Fruit fly (Drosophila melanogaster) whole organism, embryonic: ENCODE results near the gene simj.

Experiments used
- Blimp-1 ChIP-seq: fragments of 200-800 bp; sonication (Bioruptor generic); optimal IDR thresholded peaks from 3 replicates; lab custom pipeline; 2018; ENCODE audit warnings: missing biosample characterization, missing genetic modification characterization, mild to moderate bottlenecking, moderate library complexity, missing genetic modification reagents
- CG10147 ChIP-seq: fragments of 200-800 bp; sonication (Bioruptor generic); optimal IDR thresholded peaks from 2 replicates; lab custom pipeline; 2019; ENCODE audit warnings: missing biosample characterization, mild to moderate bottlenecking, missing genetic modification characterization, moderate library complexity
- CG10366 ChIP-seq: fragments of 200-800 bp; sonication (Bioruptor generic); IDR thresholded peaks from 2 replicates; pipeline ENCODE4 v1.3.6; 2022; ENCODE audit warnings: missing biosample characterization, missing genetic modification characterization
- CG11560 ChIP-seq: fragments of 200-800 bp; sonication (Bioruptor generic); IDR thresholded peaks from 3 replicates; pipeline ENCODE4 v1.3.6; 2022; ENCODE audit warnings: missing biosample characterization, missing genetic modification characterization
- CG11696 ChIP-seq: fragments of 200-800 bp; sonication (Bioruptor generic); IDR thresholded peaks from 2 replicates; pipeline ENCODE4 v1.3.6; 2022; ENCODE audit warnings: missing biosample characterization, missing genetic modification characterization
- CG13123 ChIP-seq: fragments of 200-800 bp; sonication (Bioruptor generic); optimal IDR thresholded peaks from 2 replicates; lab custom pipeline; 2016; ENCODE audit warnings: missing biosample characterization, missing genetic modification characterization
- CG13775 ChIP-seq: fragments of 200-800 bp; sonication (Bioruptor generic); optimal IDR thresholded peaks from 3 replicates; lab custom pipeline; 2017; ENCODE audit warnings: missing biosample characterization, mild to moderate bottlenecking, missing genetic modification characterization
- CG2120 ChIP-seq: fragments of 200-800 bp; sonication (Bioruptor generic); optimal IDR thresholded peaks from 3 replicates; lab custom pipeline; 2016; ENCODE audit warnings: missing biosample characterization, missing genetic modification characterization
- CG33213 ChIP-seq: fragments of 200-800 bp; sonication (Bioruptor generic); optimal IDR thresholded peaks from 3 replicates; lab custom pipeline; 2016; ENCODE audit warnings: missing biosample characterization, missing genetic modification characterization
- CG4820 ChIP-seq: fragments of 200-800 bp; sonication (Bioruptor generic); optimal IDR thresholded peaks from 3 replicates; lab custom pipeline; 2016; ENCODE audit warnings: missing biosample characterization, missing genetic modification characterization
- CG5953 ChIP-seq: fragments of 200-800 bp; sonication (Bioruptor generic); IDR thresholded peaks from 2 replicates; pipeline ENCODE4 v1.3.6; 2022; ENCODE audit warnings: missing biosample characterization, missing genetic modification characterization
- CG6765 ChIP-seq: fragments of 200-800 bp; sonication (Bioruptor generic); optimal IDR thresholded peaks from 3 replicates; lab custom pipeline; 2017; ENCODE audit warnings: missing biosample characterization, mild to moderate bottlenecking, missing genetic modification characterization
- CG6813 ChIP-seq: fragments of 200-800 bp; sonication (Bioruptor generic); optimal IDR thresholded peaks from 2 replicates; lab custom pipeline; 2017; ENCODE audit warnings: missing biosample characterization, missing genetic modification characterization, mild to moderate bottlenecking, moderate library complexity, missing genetic modification reagents
- CG7271 ChIP-seq: fragments of 200-800 bp; sonication (Bioruptor generic); optimal IDR thresholded peaks from 2 replicates; lab custom pipeline; 2018; ENCODE audit warnings: missing biosample characterization, mild to moderate bottlenecking, missing genetic modification characterization, moderate library complexity
- CG7372 ChIP-seq: fragments of 200-800 bp; sonication (Bioruptor generic); IDR thresholded peaks from 2 replicates; pipeline ENCODE4 v1.3.6; 2022; ENCODE audit warnings: missing biosample characterization, missing genetic modification characterization
- CG7928 ChIP-seq: fragments of 200-800 bp; sonication (Bioruptor generic); optimal IDR thresholded peaks from 2 replicates; lab custom pipeline; 2017; ENCODE audit warnings: missing biosample characterization, mild to moderate bottlenecking, missing genetic modification characterization
- CG8944 ChIP-seq: fragments of 200-800 bp; sonication (Bioruptor generic); optimal IDR thresholded peaks from 3 replicates; lab custom pipeline; 2016; ENCODE audit warnings: missing biosample characterization, missing genetic modification characterization
- CrebB ChIP-seq: fragments of 200-800 bp; sonication (Bioruptor generic); optimal IDR thresholded peaks from 3 replicates; lab custom pipeline; 2018; ENCODE audit warnings: missing biosample characterization, mild to moderate bottlenecking, missing genetic modification characterization
- D19B ChIP-seq: fragments of 200-800 bp; sonication (Bioruptor generic); optimal IDR thresholded peaks from 2 replicates; lab custom pipeline; 2017; ENCODE audit warnings: missing biosample characterization, mild to moderate bottlenecking, missing genetic modification characterization
- Dip2 ChIP-seq: fragments of 200-800 bp; sonication (Bioruptor generic); IDR thresholded peaks from 2 replicates; pipeline ENCODE4 v1.3.6; 2022; ENCODE audit warnings: missing biosample characterization, missing genetic modification characterization
- Drgx ChIP-seq: fragments of 200-800 bp; sonication (Bioruptor generic); IDR thresholded peaks from 2 replicates; pipeline ENCODE4 v1.3.6; 2022; ENCODE audit warnings: missing biosample characterization, missing genetic modification characterization
- GATAe ChIP-seq: fragments of 200-800 bp; sonication (Bioruptor generic); conservative IDR thresholded peaks from 2 replicates; pipeline ENCODE4 v1.3.6; 2022; ENCODE audit warnings: missing biosample characterization, missing genetic modification characterization
- Gug ChIP-seq: fragments of 200-800 bp; sonication (Bioruptor generic); IDR thresholded peaks from 4 replicates; pipeline ENCODE4 v1.3.6; 2022; ENCODE audit warnings: missing biosample characterization, missing genetic modification characterization
- HHEX ChIP-seq: fragments of 200-800 bp; sonication (Bioruptor generic); optimal IDR thresholded peaks from 3 replicates; lab custom pipeline; 2017; ENCODE audit warnings: missing biosample characterization, mild to moderate bottlenecking, missing genetic modification characterization, missing genetic modification reagents
- Lpt ChIP-seq: fragments of >200 bp; optimal IDR thresholded peaks from 2 replicates; lab custom pipeline; 2018; ENCODE audit warnings: missing biosample characterization, missing genetic modification characterization
- Max ChIP-seq: fragments of 200-800 bp; sonication (Bioruptor generic); optimal IDR thresholded peaks from 2 replicates; lab custom pipeline; 2016; ENCODE audit warnings: missing biosample characterization, mild to moderate bottlenecking, missing genetic modification characterization
- Neu2 ChIP-seq: fragments of 200-800 bp; sonication (Bioruptor generic); optimal IDR thresholded peaks from 3 replicates; lab custom pipeline; 2016; ENCODE audit warnings: missing biosample characterization, missing genetic modification characterization, borderline replicate concordance
- Nf-YB ChIP-seq: fragments of 200-800 bp; sonication (Bioruptor generic); optimal IDR thresholded peaks from 3 replicates; lab custom pipeline; 2019; ENCODE audit warnings: missing biosample characterization, mild to moderate bottlenecking, missing genetic modification characterization, moderate library complexity
- Scr ChIP-seq: fragments of 200-800 bp; sonication (Bioruptor generic); IDR thresholded peaks from 2 replicates; pipeline ENCODE4 v1.3.6; 2022; ENCODE audit warnings: missing biosample characterization, missing genetic modification characterization; ENCODE audit not compliant: partially characterized antibody
- Stat92E ChIP-seq, 3 experiments: fragments of >200 bp in 2 of 3; fragments of 200-800 bp in 1 of 3; sonication (Bioruptor generic) in 1 of 3; optimal IDR thresholded peaks; 2 replicates each; lab custom pipeline; 2017 to 2019; ENCODE audit warnings: missing biosample characterization in 3 of 3, missing genetic modification characterization in 3 of 3, mild to moderate bottlenecking in 1 of 3, moderate library complexity in 1 of 3
- al ChIP-seq: fragments of 200-800 bp; sonication (Bioruptor generic); IDR thresholded peaks from 2 replicates; pipeline ENCODE4 v1.3.6; 2022; ENCODE audit warnings: missing biosample characterization, missing genetic modification characterization
- amos ChIP-seq: fragments of 200-800 bp; sonication (Bioruptor generic); IDR thresholded peaks from 2 replicates; pipeline ENCODE4 v1.3.6; 2022; ENCODE audit warnings: missing biosample characterization, missing genetic modification characterization; ENCODE audit not compliant: partially characterized antibody
- ara ChIP-seq: fragments of 200-800 bp; sonication (Bioruptor generic); IDR thresholded peaks from 2 replicates; pipeline ENCODE4 v1.3.6; 2022; ENCODE audit warnings: missing biosample characterization, missing genetic modification characterization
- bigmax ChIP-seq: fragments of 200-800 bp; sonication (Bioruptor generic); optimal IDR thresholded peaks from 2 replicates; lab custom pipeline; 2018; ENCODE audit warnings: missing biosample characterization, mild to moderate bottlenecking, missing genetic modification characterization
- cwo ChIP-seq: fragments of 200-800 bp; sonication (Bioruptor generic); optimal IDR thresholded peaks from 3 replicates; lab custom pipeline; 2017; ENCODE audit warnings: missing biosample characterization, missing genetic modification characterization, mild to moderate bottlenecking, moderate library complexity, missing genetic modification reagents
- dysf ChIP-seq: fragments of 200-800 bp; sonication (Bioruptor generic); IDR thresholded peaks from 3 replicates; pipeline ENCODE4 v1.3.6; 2022; ENCODE audit warnings: missing biosample characterization, missing genetic modification characterization
- gcm ChIP-seq: fragments of 200-800 bp; sonication (Bioruptor generic); optimal IDR thresholded peaks from 2 replicates; lab custom pipeline; 2019; ENCODE audit warnings: missing biosample characterization, mild to moderate bottlenecking, missing genetic modification characterization, moderate library complexity
- gsb ChIP-seq: fragments of 200-800 bp; sonication (Bioruptor generic); IDR thresholded peaks from 2 replicates; pipeline ENCODE4 v1.3.6; 2022; ENCODE audit warnings: missing biosample characterization, missing genetic modification characterization
- jigr1 ChIP-seq: fragments of 200-800 bp; sonication (Bioruptor generic); IDR thresholded peaks from 3 replicates; pipeline ENCODE4 v1.3.6; 2022; ENCODE audit warnings: missing biosample characterization, missing genetic modification characterization
- kah ChIP-seq: fragments of 200-800 bp; sonication (Bioruptor generic); optimal IDR thresholded peaks from 2 replicates; lab custom pipeline; 2018; ENCODE audit warnings: missing biosample characterization, mild to moderate bottlenecking, missing genetic modification characterization
- org-1 ChIP-seq: fragments of 200-800 bp; sonication (Bioruptor generic); optimal IDR thresholded peaks from 2 replicates; lab custom pipeline; 2017; ENCODE audit warnings: missing biosample characterization, missing genetic modification characterization
- p53 ChIP-seq: fragments of 200-800 bp; sonication (Bioruptor generic); optimal IDR thresholded peaks from 2 replicates; lab custom pipeline; 2016; ENCODE audit warnings: missing biosample characterization, missing genetic modification characterization
- pho ChIP-seq: fragments of 200-800 bp; sonication (Bioruptor generic); optimal IDR thresholded peaks from 2 replicates; lab custom pipeline; 2016; ENCODE audit warnings: missing biosample characterization, missing genetic modification characterization
- prd ChIP-seq, 3 experiments: fragments of >200 bp in 2 of 3; fragments of 200-800 bp in 1 of 3; sonication (Bioruptor generic) in 1 of 3; optimal IDR thresholded peaks in 2 of 3; IDR thresholded peaks in 1 of 3; 2 replicates in 2 of 3; 3 replicates in 1 of 3; pipeline versions ENCODE4 v1.3.6 to Lab custom; 2017 to 2022; ENCODE audit warnings: missing biosample characterization in 1 of 3, missing genetic modification characterization in 1 of 3
- rib ChIP-seq: fragments of 200-800 bp; sonication (Bioruptor generic); IDR thresholded peaks from 2 replicates; pipeline ENCODE4 v1.3.6; 2022; ENCODE audit warnings: missing biosample characterization, missing genetic modification characterization
- sim ChIP-seq: fragments of 200-800 bp; sonication (Bioruptor generic); IDR thresholded peaks from 2 replicates; pipeline ENCODE4 v1.3.6; 2022; ENCODE audit warnings: missing biosample characterization, missing genetic modification characterization
- tin ChIP-seq: fragments of 200-800 bp; sonication (Bioruptor generic); optimal IDR thresholded peaks from 3 replicates; lab custom pipeline; 2016; ENCODE audit warnings: missing biosample characterization, missing genetic modification characterization
- tio ChIP-seq: fragments of 200-800 bp; sonication (Bioruptor generic); optimal IDR thresholded peaks from 2 replicates; lab custom pipeline; 2017; ENCODE audit warnings: missing biosample characterization, missing genetic modification characterization, inconsistent platforms

simj gene

dm6 chr3L:10665433-10666150 is 1.1 kb downstream of the simj start (continued):
- TF ChIP-seq Blimp-1 (GFP tag; lab: Kevin White, UChicago) (peak; percentile 96), CG6813 (peak; percentile 98), Neu2 (GFP tag; lab: Kevin White, UChicago) (peak; percentile 71), amos (GFP tag; lab: Robert Waterston, UW) (no peak), CG8944 (GFP tag; lab: Kevin White, UChicago) (peak; percentile 60), Stat92E (GFP tag; optimal IDR thresholded peaks at IDR 0.05; lab: Kevin White, UChicago) (peak in 2 of 3 experiments; percentile 73 to 98), prd (optimal IDR thresholded peaks at IDR 0.05; lab: Kevin White, UChicago) (no peak), prd (GFP tag; IDR thresholded peaks at IDR 0.05; lab: Robert Waterston, UW) (peak; percentile 94), CG6765 (GFP tag; lab: Kevin White, UChicago) (peak; percentile 96), al (GFP tag; lab: Robert Waterston, UW) (peak; percentile 86), CG4820 (peak; percentile 94), cwo (GFP tag; lab: Kevin White, UChicago) (peak; percentile 94), Drgx (peak; percentile 97), CG11560 (peak; percentile 73; the same call in 2 of the 3 replicates), CG7271 (tag; lab: Kevin White, UChicago) (peak; percentile 90), gsb (GFP tag; lab: Robert Waterston, UW) (peak; percentile 81), tin (GFP tag; lab: Kevin White, UChicago) (peak; percentile 96), org-1 (GFP tag; lab: Kevin White, UChicago) (peak; percentile 98), CG7928 (GFP tag; lab: Kevin White, UChicago) (peak; percentile 75), Dip2 (GFP tag; lab: Robert Waterston, UW) (peak; percentile 23; the same call in 1 of the 2 replicates), CG10366 (GFP tag; lab: Robert Waterston, UW) (peak; percentile 89; the same call in 1 of the 2 replicates), p53 (peak; percentile 74), HHEX (GFP tag; lab: Kevin White, UChicago) (peak; percentile 97), Gug (peak; percentile 79), CG13775 (peak; percentile 98), Max (peak; percentile 97), CG10147 (GFP tag; lab: Kevin White, UChicago) (peak; percentile 95), dysf (GFP tag; lab: Robert Waterston, UW) (peak; percentile 95), Scr (GFP tag; lab: Robert Waterston, UW) (no peak; the same call in 1 of the 2 replicates), D19B (GFP tag; lab: Kevin White, UChicago) (peak; percentile 89), GATAe (GFP tag; lab: Robert Waterston, UW) (peak; percentile 57), CrebB (tag; lab: Kevin White, UChicago) (peak; percentile 96), CG33213 (GFP tag; lab: Kevin White, UChicago) (peak; percentile 61), CG13123 (GFP tag; lab: Kevin White, UChicago) (peak; percentile 92), kah (GFP tag; lab: Kevin White, UChicago) (peak; percentile 94), CG5953 (GFP tag; lab: Robert Waterston, UW) (peak; percentile 65), Nf-YB (GFP tag; lab: Kevin White, UChicago) (peak; percentile 90), gcm (GFP tag; lab: Kevin White, UChicago) (peak; percentile 99), CG2120 (peak; percentile 88), pho (GFP tag; lab: Kevin White, UChicago) (peak; percentile 83), rib (GFP tag; lab: Robert Waterston, UW) (no peak), CG11696 (peak; percentile 98), tio (GFP tag; lab: Kevin White, UChicago) (peak; percentile 97), Lpt (GFP tag; lab: Kevin White, UChicago) (no peak), sim (GFP tag; lab: Robert Waterston, UW) (peak; percentile 91), ara (GFP tag; lab: Robert Waterston, UW) (peak; percentile 90), bigmax (peak; percentile 92), CG7372 (GFP tag; lab: Robert Waterston, UW) (peak; percentile 90), jigr1 (peak; percentile 88)
